Fruit fly (Drosophila melanogaster): ENCODE measurements around the gene CG9117.

dm6 chr2L:6020535-6020934 lies 17.2 kb downstream of the CG9117 start, which contains the start of gene CG13996:
- TF ChIP-seq woc (GFP tag; optimal IDR thresholded peaks at IDR 0.05) (no peak), Dif (GFP tag; optimal IDR thresholded peaks at IDR 0.05; ENCODE audit: partially characterized antibody) (no peak), Hnf4 (GFP tag; optimal IDR thresholded peaks at IDR 0.05) (no peak), dl (GFP tag; optimal IDR thresholded peaks at IDR 0.05; ENCODE audit: insufficient read depth in 1 of 2, partially characterized antibody in 2 of 2) (no peak), Hr78 (GFP tag; optimal IDR thresholded peaks at IDR 0.05) (no peak), lola (GFP tag; optimal IDR thresholded peaks at IDR 0.05) (no peak), jim (GFP tag; optimal IDR thresholded peaks at IDR 0.05) (no peak), br (GFP tag; optimal IDR thresholded peaks at IDR 0.05) (no peak), h (GFP tag; optimal IDR thresholded peaks at IDR 0.05) (no peak), psq (GFP tag; optimal IDR thresholded peaks at IDR 0.05) (no peak), CrebA (GFP tag; optimal IDR thresholded peaks at IDR 0.05; ENCODE audit: borderline replicate concordance) (no peak), sage (GFP tag; optimal IDR thresholded peaks at IDR 0.05) (no peak), brk (GFP tag; optimal IDR thresholded peaks at IDR 0.05) (no peak), Myc (optimal IDR thresholded peaks at IDR 0.05) (no peak)
